Fruit fly (Drosophila melanogaster) whole organism, embryonic: ENCODE results near the gene CG4950.
A peak's percentile ranks its signal among the peaks of the same experiment; 100 is the strongest.

ENCODE experiments used
- Asciz ChIP-seq: fragments of 200-800 bp; sonication (Bioruptor generic); optimal IDR thresholded peaks from 2 replicates; lab custom pipeline; 2017; ENCODE audit warnings: missing biosample characterization, mild to moderate bottlenecking, missing genetic modification characterization, missing genetic modification reagents
- CG1024 ChIP-seq: fragments of 200-800 bp; sonication (Bioruptor generic); IDR thresholded peaks from 2 replicates; pipeline ENCODE4 v1.3.6; 2022; ENCODE audit warnings: missing biosample characterization, missing genetic modification characterization
- CG11696 ChIP-seq: fragments of 200-800 bp; sonication (Bioruptor generic); IDR thresholded peaks from 2 replicates; pipeline ENCODE4 v1.3.6; 2022; ENCODE audit warnings: missing biosample characterization, missing genetic modification characterization
- CG13296 ChIP-seq: fragments of 200-800 bp; sonication (Bioruptor generic); optimal IDR thresholded peaks from 3 replicates; lab custom pipeline; 2018; ENCODE audit warnings: missing biosample characterization, mild to moderate bottlenecking, missing genetic modification characterization
- CG16815 ChIP-seq: fragments of 200-800 bp; sonication (Bioruptor generic); optimal IDR thresholded peaks from 3 replicates; lab custom pipeline; 2017; ENCODE audit warnings: missing biosample characterization, mild to moderate bottlenecking, missing genetic modification characterization
- CG17568 ChIP-seq: fragments of 200-800 bp; sonication (Bioruptor generic); optimal IDR thresholded peaks from 2 replicates; lab custom pipeline; 2018; ENCODE audit warnings: missing biosample characterization, mild to moderate bottlenecking, missing genetic modification characterization, moderate library complexity
- CG17912 ChIP-seq: fragments of 200-800 bp; sonication (Bioruptor generic); optimal IDR thresholded peaks from 2 replicates; lab custom pipeline; 2018; ENCODE audit warnings: missing biosample characterization, mild to moderate bottlenecking, missing genetic modification characterization
- CG18011 ChIP-seq: fragments of 200-800 bp; sonication (Bioruptor generic); optimal IDR thresholded peaks from 2 replicates; lab custom pipeline; 2017; ENCODE audit warnings: missing biosample characterization, missing genetic modification characterization, mild to moderate bottlenecking, moderate library complexity, missing genotype
- CG2129 ChIP-seq: fragments of 200-800 bp; sonication (Bioruptor generic); IDR thresholded peaks from 2 replicates; pipeline ENCODE4 v1.3.6; 2022; ENCODE audit warnings: missing biosample characterization, missing genetic modification characterization; ENCODE audit not compliant: partially characterized antibody
- CG2678 ChIP-seq: fragments of 200-800 bp; sonication (Bioruptor generic); optimal IDR thresholded peaks from 3 replicates; lab custom pipeline; 2019; ENCODE audit warnings: missing biosample characterization, mild to moderate bottlenecking, missing genetic modification characterization, moderate library complexity
- CG31388 ChIP-seq: fragments of 200-800 bp; sonication (Bioruptor generic); optimal IDR thresholded peaks from 2 replicates; lab custom pipeline; 2016; ENCODE audit warnings: missing biosample characterization, missing genetic modification characterization
- CG4282 ChIP-seq: fragments of 200-800 bp; sonication (Bioruptor generic); optimal IDR thresholded peaks from 2 replicates; lab custom pipeline; 2016; ENCODE audit warnings: missing biosample characterization, missing genetic modification characterization
- CG6654 ChIP-seq: fragments of 200-800 bp; sonication (Bioruptor generic); optimal IDR thresholded peaks from 2 replicates; lab custom pipeline; 2017; ENCODE audit warnings: missing biosample characterization, mild to moderate bottlenecking, missing genetic modification characterization
- CG7372 ChIP-seq: fragments of 200-800 bp; sonication (Bioruptor generic); IDR thresholded peaks from 2 replicates; pipeline ENCODE4 v1.3.6; 2022; ENCODE audit warnings: missing biosample characterization, missing genetic modification characterization
- CG7556 ChIP-seq: fragments of 200-800 bp; sonication (Bioruptor generic); optimal IDR thresholded peaks from 2 replicates; lab custom pipeline; 2017; ENCODE audit warnings: missing biosample characterization, mild to moderate bottlenecking, missing genetic modification characterization
- CG9727 ChIP-seq: fragments of 200-800 bp; sonication (Bioruptor generic); optimal IDR thresholded peaks from 3 replicates; lab custom pipeline; 2017; ENCODE audit warnings: missing biosample characterization, mild to moderate bottlenecking, missing genetic modification characterization
- Dbx ChIP-seq: fragments of 200-800 bp; sonication (Bioruptor generic); IDR thresholded peaks from 3 replicates; pipeline ENCODE4 v1.3.6; 2022; ENCODE audit warnings: missing biosample characterization, missing genetic modification characterization
- Hand ChIP-seq: fragments of 200-800 bp; sonication (Bioruptor generic); optimal IDR thresholded peaks from 2 replicates; lab custom pipeline; 2017; ENCODE audit warnings: mild to moderate bottlenecking, missing biosample characterization, missing genetic modification reagents, missing genetic modification characterization
- Hr39 ChIP-seq: fragments of >200 bp; optimal IDR thresholded peaks from 2 replicates; lab custom pipeline; 2017
- Lim3 ChIP-seq: fragments of 200-800 bp; sonication (Bioruptor generic); IDR thresholded peaks from 2 replicates; pipeline ENCODE4 v1.3.6; 2022; ENCODE audit warnings: missing biosample characterization, missing genetic modification characterization
- NC2β ChIP-seq: fragments of 200-800 bp; sonication (Bioruptor generic); optimal IDR thresholded peaks from 2 replicates; lab custom pipeline; 2016; ENCODE audit warnings: missing biosample characterization, missing genetic modification characterization
- Sox102F ChIP-seq: fragments of 200-800 bp; sonication (Bioruptor generic); optimal IDR thresholded peaks from 2 replicates; lab custom pipeline; 2018; ENCODE audit warnings: missing biosample characterization, mild to moderate bottlenecking, missing genetic modification characterization, moderate library complexity
- Xrp1 ChIP-seq: fragments of 200-800 bp; sonication (Bioruptor generic); IDR thresholded peaks from 2 replicates; pipeline ENCODE4 v1.3.6; 2022; ENCODE audit warnings: missing biosample characterization, missing genetic modification characterization
- ara ChIP-seq: fragments of 200-800 bp; sonication (Bioruptor generic); IDR thresholded peaks from 2 replicates; pipeline ENCODE4 v1.3.6; 2022; ENCODE audit warnings: missing biosample characterization, missing genetic modification characterization
- bcd ChIP-seq: fragments of 200-800 bp; sonication (Bioruptor generic); optimal IDR thresholded peaks from 2 replicates; lab custom pipeline; 2017; ENCODE audit warnings: missing biosample characterization, mild to moderate bottlenecking, missing genetic modification characterization
- cad ChIP-seq: fragments of >200 bp; optimal IDR thresholded peaks from 2 replicates; lab custom pipeline; 2017; ENCODE audit warnings: missing biosample characterization, missing genetic modification characterization
- cas ChIP-seq: fragments of 200-800 bp; sonication (Bioruptor generic); IDR thresholded peaks from 2 replicates; pipeline ENCODE4 v1.3.6; 2022; ENCODE audit warnings: missing biosample characterization, missing genetic modification characterization
- chm ChIP-seq: fragments of 200-800 bp; sonication (Bioruptor generic); IDR thresholded peaks from 2 replicates; pipeline ENCODE4 v1.3.6; 2022; ENCODE audit warnings: missing biosample characterization, missing genetic modification characterization
- crc ChIP-seq: fragments of 200-800 bp; sonication (Bioruptor generic); optimal IDR thresholded peaks from 2 replicates; lab custom pipeline; 2016; ENCODE audit warnings: missing biosample characterization, missing genetic modification characterization
- crp ChIP-seq, 2 experiments: fragments of 200-800 bp; sonication (Bioruptor generic); optimal IDR thresholded peaks; 2 replicates in 1 of 2; 3 replicates in 1 of 2; lab custom pipeline; 2017; ENCODE audit warnings: missing biosample characterization in 2 of 2, missing genetic modification characterization in 2 of 2, mild to moderate bottlenecking in 1 of 2, moderate library complexity in 1 of 2
- disco-r ChIP-seq: fragments of 200-800 bp; sonication (Bioruptor generic); optimal IDR thresholded peaks from 2 replicates; lab custom pipeline; 2016; ENCODE audit warnings: missing biosample characterization, missing genetic modification characterization
- dm ChIP-seq: fragments of 200-800 bp; sonication (Bioruptor generic); optimal IDR thresholded peaks from 3 replicates; lab custom pipeline; 2016; ENCODE audit warnings: missing biosample characterization, missing genetic modification characterization
- fd3F ChIP-seq: fragments of 200-800 bp; sonication (Bioruptor generic); optimal IDR thresholded peaks from 2 replicates; lab custom pipeline; 2018; ENCODE audit warnings: missing biosample characterization, mild to moderate bottlenecking, missing genetic modification characterization, moderate library complexity
- gro ChIP-seq: fragments of 200-800 bp; sonication (Bioruptor generic); optimal IDR thresholded peaks from 2 replicates; lab custom pipeline; 2016; ENCODE audit warnings: missing biosample characterization, missing genetic modification characterization
- gsb ChIP-seq: fragments of 200-800 bp; sonication (Bioruptor generic); IDR thresholded peaks from 2 replicates; pipeline ENCODE4 v1.3.6; 2022; ENCODE audit warnings: missing biosample characterization, missing genetic modification characterization
- gt ChIP-seq: fragments of 200-800 bp; sonication (Bioruptor generic); IDR thresholded peaks from 2 replicates; pipeline ENCODE4 v1.3.6; 2022; ENCODE audit warnings: missing biosample characterization, missing genetic modification characterization
- ind ChIP-seq: fragments of 200-800 bp; sonication (Bioruptor generic); optimal IDR thresholded peaks from 3 replicates; lab custom pipeline; 2016; ENCODE audit warnings: missing biosample characterization, missing genetic modification characterization
- jumu ChIP-seq: fragments of 200-800 bp; sonication (Bioruptor generic); optimal IDR thresholded peaks from 3 replicates; lab custom pipeline; 2016; ENCODE audit warnings: missing biosample characterization, missing genetic modification characterization
- lilli ChIP-seq: fragments of 200-800 bp; sonication (Bioruptor generic); optimal IDR thresholded peaks from 3 replicates; lab custom pipeline; 2016; ENCODE audit warnings: missing biosample characterization, missing genetic modification characterization
- lmd ChIP-seq: fragments of 200-800 bp; sonication (Bioruptor generic); IDR thresholded peaks from 2 replicates; pipeline ENCODE4 v1.3.6; 2022; ENCODE audit warnings: missing biosample characterization, missing genetic modification characterization
- lov ChIP-seq, 2 experiments: fragments of 200-800 bp in 1 of 2; fragments of >200 bp in 1 of 2; sonication (Bioruptor generic) in 1 of 2; IDR thresholded peaks in 1 of 2; optimal IDR thresholded peaks in 1 of 2; 2 replicates in 1 of 2; 3 replicates in 1 of 2; pipeline versions ENCODE4 v1.3.6 to Lab custom; 2017 to 2022; ENCODE audit warnings: missing biosample characterization in 1 of 2, missing genetic modification characterization in 1 of 2
- mam ChIP-seq: fragments of 200-800 bp; sonication (Bioruptor generic); optimal IDR thresholded peaks from 3 replicates; lab custom pipeline; 2016; ENCODE audit warnings: missing biosample characterization, missing genetic modification characterization
- odd ChIP-seq: fragments of 200-800 bp; sonication (Bioruptor generic); optimal IDR thresholded peaks from 2 replicates; lab custom pipeline; 2017; ENCODE audit warnings: missing biosample characterization, mild to moderate bottlenecking, missing genetic modification characterization
- pho ChIP-seq: fragments of 200-800 bp; sonication (Bioruptor generic); optimal IDR thresholded peaks from 2 replicates; lab custom pipeline; 2016; ENCODE audit warnings: missing biosample characterization, missing genetic modification characterization
- prd ChIP-seq, 3 experiments: fragments of >200 bp in 2 of 3; fragments of 200-800 bp in 1 of 3; sonication (Bioruptor generic) in 1 of 3; optimal IDR thresholded peaks in 2 of 3; IDR thresholded peaks in 1 of 3; 2 replicates in 2 of 3; 3 replicates in 1 of 3; pipeline versions ENCODE4 v1.3.6 to Lab custom; 2017 to 2022; ENCODE audit warnings: missing biosample characterization in 1 of 3, missing genetic modification characterization in 1 of 3
- sc ChIP-seq, 3 experiments: fragments of >200 bp in 2 of 3; fragments of 200-800 bp in 1 of 3; sonication (Bioruptor generic) in 1 of 3; optimal IDR thresholded peaks; 2 replicates in 2 of 3; 3 replicates in 1 of 3; lab custom pipeline; 2017; ENCODE audit warnings: mild to moderate bottlenecking in 1 of 3, missing biosample characterization in 1 of 3, missing genetic modification characterization in 1 of 3, missing genetic modification reagents in 1 of 3
- sim ChIP-seq: fragments of 200-800 bp; sonication (Bioruptor generic); IDR thresholded peaks from 2 replicates; pipeline ENCODE4 v1.3.6; 2022; ENCODE audit warnings: missing biosample characterization, missing genetic modification characterization
- sisA ChIP-seq: fragments of 200-800 bp; sonication (Bioruptor generic); IDR thresholded peaks from 2 replicates; pipeline ENCODE4 v1.3.6; 2022; ENCODE audit warnings: missing biosample characterization, missing genetic modification characterization
- stwl ChIP-seq: fragments of 200-800 bp; sonication (Bioruptor generic); optimal IDR thresholded peaks from 3 replicates; lab custom pipeline; 2018; ENCODE audit warnings: missing biosample characterization, mild to moderate bottlenecking, missing genetic modification characterization, moderate library complexity
- tio ChIP-seq: fragments of 200-800 bp; sonication (Bioruptor generic); optimal IDR thresholded peaks from 2 replicates; lab custom pipeline; 2017; ENCODE audit warnings: missing biosample characterization, missing genetic modification characterization, inconsistent platforms
- zen ChIP-seq: fragments of 200-800 bp; sonication (Bioruptor generic); optimal IDR thresholded peaks from 3 replicates; lab custom pipeline; 2018; ENCODE audit warnings: missing biosample characterization, mild to moderate bottlenecking, missing genetic modification characterization, moderate library complexity

CG4950 gene

DNA sequence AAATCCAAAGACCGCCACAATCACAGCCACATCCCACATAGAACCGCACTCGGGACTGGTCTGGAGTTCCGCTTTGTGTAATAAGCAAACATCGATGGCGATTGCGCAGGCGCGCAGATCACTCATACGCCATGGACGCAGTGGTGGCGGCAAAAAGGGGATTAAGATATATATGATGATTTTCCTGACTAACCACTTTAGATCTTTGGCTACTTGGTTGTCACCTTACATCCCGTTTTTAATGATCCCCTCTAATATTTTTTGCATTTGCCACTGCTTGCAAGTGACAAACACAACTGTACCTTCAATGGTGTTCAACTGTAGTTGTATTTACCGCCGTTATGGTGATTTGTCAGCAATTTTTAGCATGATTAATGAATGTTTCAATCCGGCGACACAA, 42.0 kb upstream of the CG4950 start (continued):
- TF ChIP-seq tio (GFP tag; lab: Kevin White, UChicago) (no peak), cas (GFP tag; lab: Robert Waterston, UW) (no peak), pho (peak; percentile 4), CG17912 (no peak), crp (GFP tag; optimal IDR thresholded peaks at IDR 0.05; lab: Kevin White, UChicago) (no peak), CG18011 (no peak), mam (peak; percentile 32), gro (GFP tag; lab: Kevin White, UChicago) (no peak), disco-r (GFP tag; lab: Kevin White, UChicago) (no peak), CG4282 (no peak), cad (no peak), Hand (GFP tag; lab: Kevin White, UChicago) (no peak), bcd (GFP tag; lab: Kevin White, UChicago) (no peak), CG9727 (no peak), ind (GFP tag; lab: Kevin White, UChicago) (no peak), fd3F (GFP tag; lab: Kevin White, UChicago) (no peak), stwl (no peak), lov (optimal IDR thresholded peaks at IDR 0.05; lab: Kevin White, UChicago) (no peak), lov (GFP tag; IDR thresholded peaks at IDR 0.05; lab: Robert Waterston, UW) (no peak), CG1024 (GFP tag; lab: Robert Waterston, UW) (no peak), Lim3 (no peak), lilli (peak; percentile 43), Asciz (no peak), CG7372 (GFP tag; lab: Robert Waterston, UW) (0 out of 2 replicates have a peak, but pooled peaks have one; percentile 11), sim (no peak), CG11696 (no peak), NC2β (no peak), CG7556 (GFP tag; lab: Kevin White, UChicago) (no peak), CG6654 (GFP tag; lab: Kevin White, UChicago) (no peak), Dbx (GFP tag; lab: Robert Waterston, UW) (peak; percentile 64), ara (0 out of 2 replicates have a peak, but pooled peaks have one; percentile 14), CG2678 (tag; lab: Kevin White, UChicago) (no peak), gsb (GFP tag; lab: Robert Waterston, UW) (no peak), sisA (peak; percentile 21; the same call in 1 of the 2 replicates), lmd (GFP tag; lab: Robert Waterston, UW) (peak; percentile 39; the same call in 1 of the 2 replicates), CG17568 (GFP tag; lab: Kevin White, UChicago) (no peak), chm (no peak), odd (GFP tag; lab: Kevin White, UChicago) (no peak), CG31388 (no peak), Sox102F (GFP tag; lab: Kevin White, UChicago) (no peak), gt (GFP tag; lab: Robert Waterston, UW) (no peak), prd (optimal IDR thresholded peaks at IDR 0.05; lab: Kevin White, UChicago) (no peak), prd (GFP tag; IDR thresholded peaks at IDR 0.05; lab: Robert Waterston, UW) (no peak), dm (GFP tag; lab: Kevin White, UChicago) (no peak), CG16815 (GFP tag; lab: Kevin White, UChicago) (peak; percentile 14), sc (optimal IDR thresholded peaks at IDR 0.05; lab: Kevin White, UChicago) (no peak), sc (GFP tag; optimal IDR thresholded peaks at IDR 0.05; lab: Kevin White, UChicago) (no peak), CG2129 (GFP tag; lab: Robert Waterston, UW) (no peak), Hr39 (lab: Kevin White, UChicago) (no peak), Xrp1 (GFP tag; lab: Robert Waterston, UW) (no peak), CG13296 (GFP tag; lab: Kevin White, UChicago) (no peak), zen (no peak), jumu (GFP tag; lab: Kevin White, UChicago) (peak; percentile 21), crc (GFP tag; lab: Kevin White, UChicago) (no peak)
